Fruit fly (Drosophila melanogaster) whole organism, prepupa: Measurements from ENCODE around the gene CG14605.
A peak's percentile ranks its signal among the peaks of the same experiment; 100 is the strongest.

Source experiments
- Blimp-1 ChIP-seq: fragments of 200-800 bp; sonication (Bioruptor generic); optimal IDR thresholded peaks from 3 replicates; lab custom pipeline; 2017; ENCODE audit warnings: missing biosample characterization, missing genetic modification characterization, mild to moderate bottlenecking, moderate library complexity, missing genetic modification reagents
- CG10631 ChIP-seq: fragments of 200-800 bp; sonication (Bioruptor generic); optimal IDR thresholded peaks from 2 replicates; lab custom pipeline; 2016; ENCODE audit warnings: missing biosample characterization, missing genetic modification characterization
- CG10669 ChIP-seq: fragments of 200-800 bp; sonication (Bioruptor generic); optimal IDR thresholded peaks from 3 replicates; lab custom pipeline; 2018; ENCODE audit warnings: missing biosample characterization, mild to moderate bottlenecking, missing genetic modification characterization, moderate library complexity
- CG11294 ChIP-seq: fragments of 200-800 bp; sonication (Bioruptor generic); IDR thresholded peaks from 2 replicates; pipeline ENCODE4 v1.3.6; 2022; ENCODE audit warnings: missing biosample characterization, missing genetic modification characterization
- CG11762 ChIP-seq: fragments of 200-800 bp; sonication (Bioruptor generic); optimal IDR thresholded peaks from 3 replicates; lab custom pipeline; 2016; ENCODE audit warnings: missing biosample characterization, missing genetic modification characterization; ENCODE audit not compliant: insufficient read depth
- CG1621 ChIP-seq: fragments of 200-800 bp; sonication (Bioruptor generic); optimal IDR thresholded peaks from 3 replicates; lab custom pipeline; 2018; ENCODE audit warnings: missing biosample characterization, mild to moderate bottlenecking, missing genetic modification characterization
- CG16779 ChIP-seq: fragments of 200-800 bp; sonication (Bioruptor generic); optimal IDR thresholded peaks from 3 replicates; lab custom pipeline; 2017; ENCODE audit warnings: missing biosample characterization, mild to moderate bottlenecking, missing genetic modification characterization
- CG32006 ChIP-seq: fragments of 200-800 bp; sonication (Bioruptor generic); optimal IDR thresholded peaks from 3 replicates; lab custom pipeline; 2017; ENCODE audit warnings: missing biosample characterization, mild to moderate bottlenecking, missing genetic modification characterization
- CG34406 ChIP-seq: fragments of 200-800 bp; sonication (Bioruptor generic); optimal IDR thresholded peaks from 3 replicates; lab custom pipeline; 2016; ENCODE audit warnings: missing biosample characterization, missing genetic modification characterization
- CG3919 ChIP-seq: fragments of 200-800 bp; sonication (Bioruptor generic); optimal IDR thresholded peaks from 3 replicates; lab custom pipeline; 2016; ENCODE audit warnings: missing biosample characterization, missing genetic modification characterization
- CG6276 ChIP-seq: fragments of 200-800 bp; sonication (Bioruptor generic); optimal IDR thresholded peaks from 2 replicates; lab custom pipeline; 2017; ENCODE audit warnings: missing biosample characterization, mild to moderate bottlenecking, missing genetic modification characterization
- CG6808 ChIP-seq: fragments of 200-800 bp; sonication (Bioruptor generic); optimal IDR thresholded peaks from 3 replicates; lab custom pipeline; 2017; ENCODE audit warnings: missing biosample characterization, missing genetic modification characterization, mild to moderate bottlenecking, moderate library complexity, missing genetic modification reagents
- CG6854 ChIP-seq: fragments of 200-800 bp; sonication (Bioruptor generic); optimal IDR thresholded peaks from 2 replicates; lab custom pipeline; 2017; ENCODE audit warnings: missing biosample characterization, mild to moderate bottlenecking, missing genetic modification characterization
- CG8119 ChIP-seq: fragments of 200-800 bp; sonication (Bioruptor generic); IDR thresholded peaks from 3 replicates; pipeline ENCODE4 v1.3.6; 2022; ENCODE audit warnings: missing biosample characterization, missing genetic modification characterization
- CG9139 ChIP-seq: fragments of 200-800 bp; sonication (Bioruptor generic); optimal IDR thresholded peaks from 3 replicates; lab custom pipeline; 2017; ENCODE audit warnings: missing biosample characterization, mild to moderate bottlenecking, missing genetic modification characterization
- Eip75B ChIP-seq: fragments of 200-800 bp; sonication (Bioruptor generic); optimal IDR thresholded peaks from 3 replicates; lab custom pipeline; 2016; ENCODE audit warnings: missing biosample characterization, missing genetic modification characterization
- Eip78C ChIP-seq: fragments of 200-800 bp; sonication (Bioruptor generic); peaks from one replicate; lab custom pipeline; 2016; ENCODE audit warnings: missing biosample characterization, missing genetic modification characterization
- Eip93F ChIP-seq: fragments of 200-800 bp; sonication (Bioruptor generic); optimal IDR thresholded peaks from 2 replicates; lab custom pipeline; 2016; ENCODE audit warnings: missing biosample characterization, mild to moderate bottlenecking, missing genetic modification characterization
- Ets21C ChIP-seq: fragments of 200-800 bp; sonication (Bioruptor generic); optimal IDR thresholded peaks from 3 replicates; lab custom pipeline; 2016; ENCODE audit warnings: missing biosample characterization, missing genetic modification characterization
- Ets96B ChIP-seq: fragments of 200-800 bp; optimal IDR thresholded peaks from 2 replicates; lab custom pipeline; 2019; ENCODE audit warnings: missing biosample characterization, mild to moderate bottlenecking, missing genetic modification characterization, moderate library complexity
- Hr38 ChIP-seq: sonication (Bioruptor generic); optimal IDR thresholded peaks from 2 replicates; lab custom pipeline; 2016; ENCODE audit warnings: missing biosample characterization, missing genetic modification characterization
- Hr39 ChIP-seq: fragments of 200-800 bp; sonication (Bioruptor generic); optimal IDR thresholded peaks from 2 replicates; lab custom pipeline; 2016; ENCODE audit warnings: missing biosample characterization, missing genetic modification characterization
- Lpt ChIP-seq: fragments of 200-800 bp; sonication (Bioruptor generic); optimal IDR thresholded peaks from 3 replicates; lab custom pipeline; 2016; ENCODE audit warnings: missing biosample characterization, missing genetic modification characterization
- Smox ChIP-seq: fragments of 200-800 bp; sonication (Bioruptor generic); optimal IDR thresholded peaks from 3 replicates; lab custom pipeline; 2016; ENCODE audit warnings: missing biosample characterization, missing genetic modification characterization
- Sox102F ChIP-seq: fragments of 200-800 bp; sonication (Bioruptor generic); optimal IDR thresholded peaks from 2 replicates; lab custom pipeline; 2016; ENCODE audit warnings: missing biosample characterization, mild to moderate bottlenecking, missing genetic modification characterization
- Sox15 ChIP-seq: fragments of 200-800 bp; sonication (Bioruptor generic); optimal IDR thresholded peaks from 3 replicates; lab custom pipeline; 2016; ENCODE audit warnings: missing biosample characterization, missing genetic modification characterization
- achi ChIP-seq: fragments of 200-800 bp; sonication (Bioruptor generic); optimal IDR thresholded peaks from 3 replicates; lab custom pipeline; 2016; ENCODE audit warnings: missing biosample characterization, missing genetic modification characterization
- cyc ChIP-seq: fragments of 200-800 bp; sonication (Bioruptor generic); optimal IDR thresholded peaks from 3 replicates; lab custom pipeline; 2016; ENCODE audit warnings: missing biosample characterization, missing genetic modification characterization
- dac ChIP-seq: fragments of 200-800 bp; sonication (Bioruptor generic); optimal IDR thresholded peaks from 2 replicates; lab custom pipeline; 2017; ENCODE audit warnings: missing biosample characterization, mild to moderate bottlenecking, missing genetic modification characterization
- eg ChIP-seq: fragments of 200-800 bp; sonication (Bioruptor generic); IDR thresholded peaks from 3 replicates; pipeline ENCODE4 v1.3.6; 2022; ENCODE audit warnings: missing biosample characterization, missing genetic modification characterization
- esn ChIP-seq: fragments of 200-800 bp; sonication (Bioruptor generic); optimal IDR thresholded peaks from 2 replicates; lab custom pipeline; 2016; ENCODE audit warnings: missing biosample characterization, mild to moderate bottlenecking, missing genetic modification characterization, moderate library complexity
- fd85E ChIP-seq: fragments of 200-800 bp; sonication (Bioruptor generic); optimal IDR thresholded peaks from 3 replicates; lab custom pipeline; 2016; ENCODE audit warnings: missing biosample characterization, missing genetic modification characterization
- fkh ChIP-seq: fragments of 200-800 bp; sonication (Bioruptor generic); optimal IDR thresholded peaks from 3 replicates; lab custom pipeline; 2017; ENCODE audit warnings: missing biosample characterization, mild to moderate bottlenecking, missing genetic modification characterization, moderate library complexity
- lz ChIP-seq: fragments of 200-800 bp; sonication (Bioruptor generic); optimal IDR thresholded peaks from 3 replicates; lab custom pipeline; 2016; ENCODE audit warnings: missing biosample characterization, missing genetic modification characterization
- net ChIP-seq: fragments of 200-800 bp; sonication (Bioruptor generic); optimal IDR thresholded peaks from 3 replicates; lab custom pipeline; 2016; ENCODE audit warnings: missing biosample characterization, missing genetic modification characterization
- pdm3 ChIP-seq: fragments of 200-800 bp; sonication (Bioruptor generic); optimal IDR thresholded peaks from 3 replicates; lab custom pipeline; 2016; ENCODE audit warnings: missing biosample characterization, missing genetic modification characterization
- spab ChIP-seq: fragments of 200-800 bp; sonication (Bioruptor generic); optimal IDR thresholded peaks from 2 replicates; lab custom pipeline; 2017; ENCODE audit warnings: missing biosample characterization, mild to moderate bottlenecking, missing genetic modification characterization, missing genetic modification reagents
- ss ChIP-seq, 2 experiments: fragments of 200-800 bp; sonication (Bioruptor generic); optimal IDR thresholded peaks; 2 replicates in 1 of 2; 3 replicates in 1 of 2; lab custom pipeline; 2017 to 2018; ENCODE audit warnings: mild to moderate bottlenecking in 2 of 2, missing biosample characterization in 2 of 2, missing genetic modification characterization in 2 of 2, moderate library complexity in 1 of 2
- svp ChIP-seq: fragments of 200-800 bp; sonication (Bioruptor generic); peaks from one replicate; lab custom pipeline; 2016; ENCODE audit warnings: missing biosample characterization, missing genetic modification characterization
- topi ChIP-seq: fragments of 200-800 bp; sonication (Bioruptor generic); optimal IDR thresholded peaks from 3 replicates; lab custom pipeline; 2016; ENCODE audit warnings: missing biosample characterization, missing genetic modification characterization
- vri ChIP-seq: fragments of 200-800 bp; sonication (Bioruptor generic); optimal IDR thresholded peaks from 3 replicates; lab custom pipeline; 2016; ENCODE audit warnings: missing biosample characterization, mild to moderate bottlenecking, missing genetic modification characterization

CG14605 gene

dm6 chr3R:7219605-7220004 lies at the start of gene CG14605:
Gene CG14605, minus strand, starts transcription at chr3R:7219705.
- no peak for TF ChIP-seq achi
- no peak for TF ChIP-seq CG11762 (GFP tag; lab: Kevin White, UChicago)
- TF ChIP-seq Blimp-1 (GFP tag; lab: Kevin White, UChicago): no peak
- no peak for TF ChIP-seq CG1621
- TF ChIP-seq vri (GFP tag; lab: Kevin White, UChicago): no peak
- no peak for TF ChIP-seq svp (GFP tag; lab: Kevin White, UChicago)
- TF ChIP-seq CG6276 (GFP tag; lab: Kevin White, UChicago): no peak

DNA sequence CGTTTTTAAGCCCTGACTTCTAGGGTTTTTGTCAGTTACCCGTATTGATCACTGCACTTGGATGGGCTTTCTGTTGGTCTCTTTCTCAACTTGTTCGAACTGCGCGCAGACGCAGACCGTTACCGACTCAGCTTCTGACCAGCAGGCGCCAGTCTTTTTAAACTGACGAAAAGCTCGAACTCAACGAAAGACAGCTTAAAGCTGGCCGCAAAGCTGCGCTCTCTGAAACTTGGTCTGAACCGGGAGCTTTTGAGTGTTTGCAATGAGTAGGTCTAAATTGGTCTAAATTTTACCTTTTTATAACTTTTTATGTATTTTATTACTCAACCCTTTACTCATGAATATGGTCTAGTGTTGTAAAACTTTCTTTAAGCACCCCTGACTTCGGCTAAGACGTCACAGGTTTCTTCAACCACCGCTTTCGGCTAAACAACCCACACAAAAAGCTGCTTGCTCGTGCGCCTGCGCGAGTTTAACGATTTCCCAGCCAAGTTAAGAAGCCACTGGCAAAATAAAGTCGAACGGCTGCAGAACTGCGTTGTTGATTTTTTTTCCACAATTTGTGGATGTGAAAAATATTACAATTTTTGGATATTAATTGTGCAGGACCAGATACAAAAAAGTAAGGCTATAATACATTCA lies 46.2 kb upstream of the CG14605 start, which contains the start of the genes Gld and Syt4:
TSS of gene Gld (minus strand) at position 137 of the 642 bp plus-strand sequence.
TSS of gene Syt4 (plus strand) at position 499 of the 642 bp plus-strand sequence.
- TF ChIP-seq Eip75B (GFP tag; lab: Kevin White, UChicago) (no peak), eg (GFP tag; lab: Robert Waterston, UW) (peak; percentile 8; the same call in 1 of the 3 replicates), svp (GFP tag; lab: Kevin White, UChicago) (peak; percentile 14), Eip78C (GFP tag; lab: Kevin White, UChicago) (peak; percentile 44)

DNA sequence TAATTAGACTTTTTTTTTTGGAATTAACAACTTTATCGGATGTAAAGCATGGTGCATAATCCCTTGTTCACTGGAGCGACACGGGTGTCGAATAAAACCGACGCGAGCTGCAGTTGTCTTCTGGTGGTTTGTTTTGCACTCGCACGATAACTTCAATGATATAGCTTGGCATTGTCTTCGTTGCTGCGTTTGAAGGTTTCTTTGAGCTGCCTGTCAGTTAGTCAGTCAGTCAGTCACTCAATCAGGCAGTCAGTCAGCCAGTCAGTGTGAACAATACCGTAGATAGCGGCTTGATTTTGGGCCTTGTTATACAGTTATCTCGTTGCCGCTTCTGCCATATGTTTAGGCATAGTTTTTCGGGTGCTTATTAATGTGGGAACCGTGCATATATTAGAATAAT lies 40.0 kb upstream of the CG14605 start:
- no peak for TF ChIP-seq CG16779 (tag; lab: Kevin White, UChicago)
- no peak for TF ChIP-seq Ets21C (GFP tag; lab: Kevin White, UChicago)
- no peak for TF ChIP-seq Lpt (GFP tag; lab: Kevin White, UChicago)
- no peak for TF ChIP-seq Eip75B (GFP tag; lab: Kevin White, UChicago)
- no peak for TF ChIP-seq lz
- TF ChIP-seq Hr38: no peak
- no peak for TF ChIP-seq topi
- no peak for TF ChIP-seq Eip93F (GFP tag; lab: Kevin White, UChicago)
- TF ChIP-seq CG34406 (GFP tag; lab: Kevin White, UChicago): no peak
- TF ChIP-seq CG6854 (GFP tag; lab: Kevin White, UChicago): no peak
- TF ChIP-seq CG8119 (GFP tag; lab: Robert Waterston, UW): no peak
- TF ChIP-seq CG10631 (GFP tag; lab: Kevin White, UChicago): no peak
- TF ChIP-seq CG3919: no peak
- TF ChIP-seq CG11294 (GFP tag; lab: Robert Waterston, UW): no peak
- no peak for TF ChIP-seq fkh (GFP tag; lab: Kevin White, UChicago)
- no peak for TF ChIP-seq Ets96B (tag; lab: Kevin White, UChicago)
- TF ChIP-seq fd85E (GFP tag; lab: Kevin White, UChicago): no peak
- no peak for TF ChIP-seq cyc (GFP tag; lab: Kevin White, UChicago)
- TF ChIP-seq, all 60 proteins: peak for 0

DNA sequence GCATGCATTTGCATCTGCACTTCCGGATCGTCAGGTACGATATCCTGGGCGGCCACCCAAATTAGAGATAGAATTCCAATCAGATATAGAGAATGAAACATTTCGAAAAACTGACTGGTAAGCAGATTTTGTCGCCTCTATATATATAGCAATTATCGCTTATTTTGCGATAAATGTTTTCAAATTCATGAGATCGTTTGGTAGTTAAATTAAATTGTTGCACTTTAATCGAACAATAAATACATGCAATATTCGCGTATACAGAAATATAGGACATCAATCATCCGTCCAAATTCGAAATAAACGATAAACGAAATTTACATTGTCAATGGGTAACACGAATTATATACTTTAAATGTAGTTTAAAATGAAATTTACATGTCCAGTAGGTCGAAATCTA lies 32.4 kb upstream of the CG14605 start, which contains the start of gene Obp84a:
TSS of gene Obp84a (minus strand) at position 101 of the 400 bp plus-strand sequence.
- TF ChIP-seq pdm3 (GFP tag; lab: Kevin White, UChicago): no peak
- TF ChIP-seq CG1621: no peak
- TF ChIP-seq Eip93F (GFP tag; lab: Kevin White, UChicago): no peak
- no peak for TF ChIP-seq CG6854 (GFP tag; lab: Kevin White, UChicago)
- TF ChIP-seq CG10669: no peak
- TF ChIP-seq, all 60 proteins: peak for 0

- TF ChIP-seq CG10669 (peak; percentile 94), CG32006 (GFP tag; lab: Kevin White, UChicago) (peak; percentile 96), CG6808 (GFP tag; lab: Kevin White, UChicago) (peak; percentile 92), spab (GFP tag; lab: Kevin White, UChicago) (peak; percentile 84), ss (GFP tag; optimal IDR thresholded peaks at IDR 0.05; lab: Kevin White, UChicago) (peak; percentile 89 to 96), Lpt (GFP tag; lab: Kevin White, UChicago) (peak; percentile 92), eg (GFP tag; lab: Robert Waterston, UW) (peak; percentile 99), Sox102F (peak; percentile 90), esn (GFP tag; lab: Kevin White, UChicago) (peak; percentile 96), CG9139 (GFP tag; lab: Kevin White, UChicago) (peak; percentile 91), fd85E (GFP tag; lab: Kevin White, UChicago) (peak; percentile 77), CG6854 (GFP tag; lab: Kevin White, UChicago) (no peak), CG8119 (GFP tag; lab: Robert Waterston, UW) (peak; percentile 98), Eip78C (GFP tag; lab: Kevin White, UChicago) (peak; percentile 99), CG16779 (tag; lab: Kevin White, UChicago) (peak; percentile 93), CG10631 (GFP tag; lab: Kevin White, UChicago) (peak; percentile 94), dac (GFP tag; lab: Kevin White, UChicago) (peak; percentile 79), net (peak; percentile 94), Eip93F (GFP tag; lab: Kevin White, UChicago) (peak; percentile 45), Smox (peak; percentile 92), Sox15 (GFP tag; lab: Kevin White, UChicago) (peak; percentile 76), Hr39 (GFP tag; lab: Kevin White, UChicago) (peak; percentile 82), vri (GFP tag; lab: Kevin White, UChicago) (no peak)
Observed at dm6 chr3R:7249460-7249859, 30.0 kb upstream of the CG14605 start, which contains the start of the genes CG1227 and Dtwd2. Gene CG1227, minus strand, starts transcription at chr3R:7249738. Gene Dtwd2, plus strand, starts transcription at chr3R:7249795.
